Worm (Caenorhabditis elegans) whole organism, L4/young adult: ENCODE measurements around the gene F38A5.22.
"Not testable (repeated sequence)": the region's sequence is repeated elsewhere in the genome, so short reads cannot be mapped to it uniquely, and the experiment has no call there.

ENCODE experiments used
- W03F9.2 ChIP-seq: fragments of 150-350 bp; optimal IDR thresholded peaks from 2 replicates; lab custom pipeline; 2014; ENCODE audit warnings: missing biosample characterization, missing genetic modification characterization
- dao-5 ChIP-seq: sonication (generic microtip); optimal IDR thresholded peaks from 2 replicates; lab custom pipeline; 2016; ENCODE audit warnings: missing genotype, missing genetic modification characterization, moderate library complexity, missing compliant biosample characterization
- him-1 ChIP-seq: sonication (generic microtip); optimal IDR thresholded peaks from 2 replicates; lab custom pipeline; 2016; ENCODE audit warnings: missing genotype, missing genetic modification reagents, missing genetic modification characterization, missing compliant biosample characterization

DNA sequence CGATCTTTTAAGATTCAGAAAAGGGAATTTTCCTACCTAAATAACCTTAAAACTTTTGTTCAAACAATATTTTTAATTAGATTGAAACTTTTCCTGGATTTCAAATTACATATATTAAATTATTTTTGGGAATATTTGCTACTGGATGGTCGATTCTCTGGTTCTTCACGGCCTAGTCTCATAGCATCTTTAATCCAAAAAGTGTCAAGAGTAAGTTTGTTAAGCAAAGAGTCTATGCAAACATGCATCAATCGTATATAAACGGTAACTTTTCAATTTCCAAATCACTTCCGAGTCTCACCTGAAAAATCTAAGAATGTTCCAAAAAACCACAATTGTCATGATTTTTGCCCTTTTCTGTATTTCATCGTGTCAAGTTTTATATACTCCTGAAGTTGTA, 2.2 kb upstream of the F38A5.22 start, which contains the start of gene nspb-4:
- TF ChIP-seq him-1 (tag; lab: Kevin White, UChicago); dao-5; W03F9.2 (tag; lab: Kevin White, UChicago): not testable (repeated sequence)
